Worm (Caenorhabditis elegans) whole organism, L4 larva: ENCODE results near the gene srh-11.
"Not testable (repeated sequence)": the region's sequence is repeated elsewhere in the genome, so short reads cannot be mapped to it uniquely, and the experiment has no call there.

Source experiments
- F37D6.2 ChIP-seq: sonication (generic microtip); optimal IDR thresholded peaks from 2 replicates; lab custom pipeline; 2016; ENCODE audit warnings: mild to moderate bottlenecking, missing genetic modification characterization, missing compliant biosample characterization
- F44E2.7 ChIP-seq: fragments of 200-800 bp; sonication (Bioruptor generic); IDR thresholded peaks from 2 replicates; pipeline ENCODE4 v2.1.2; 2022; ENCODE audit warnings: missing genetic modification characterization, missing compliant biosample characterization
- R02D3.7 ChIP-seq: fragments of 150-350 bp; sonication (generic microtip); optimal IDR thresholded peaks from 3 replicates; lab custom pipeline; 2014; ENCODE audit warnings: missing biosample characterization, missing genetic modification characterization
- Y5F2A.4 ChIP-seq: fragments of 200-800 bp; sonication (Bioruptor generic); optimal IDR thresholded peaks from 2 replicates; lab custom pipeline; 2018; ENCODE audit warnings: mild to moderate bottlenecking, missing genetic modification characterization, missing compliant biosample characterization
- ZK546.5 ChIP-seq, 2 experiments: sonication (generic microtip); optimal IDR thresholded peaks; 2 replicates each; lab custom pipeline; 2017; ENCODE audit warnings: missing biosample characterization in 2 of 2, missing genetic modification characterization in 2 of 2
- aly-2 ChIP-seq: sonication (generic microtip); optimal IDR thresholded peaks from 2 replicates; lab custom pipeline; 2018; ENCODE audit warnings: missing biosample characterization, missing genetic modification characterization
- cey-2 ChIP-seq: sonication (generic microtip); optimal IDR thresholded peaks from 3 replicates; lab custom pipeline; 2017; ENCODE audit warnings: missing genetic modification characterization, mild to moderate bottlenecking, missing compliant biosample characterization, antibody characterized with exemption, borderline replicate concordance; ENCODE audit not compliant: insufficient read depth
- ctbp-1 ChIP-seq: fragments of 200-800 bp; sonication (Bioruptor generic); IDR thresholded peaks from 2 replicates; pipeline ENCODE4 v1.3.6; 2022; ENCODE audit warnings: missing genetic modification reagents, missing genetic modification characterization, missing compliant biosample characterization
- daf-16 ChIP-seq, 3 experiments: sonication (generic microtip); optimal IDR thresholded peaks; 2 replicates each; lab custom pipeline; 2016 to 2017; ENCODE audit warnings: missing genetic modification characterization in 3 of 3, missing genetic modification reagents in 3 of 3, mild to moderate bottlenecking in 2 of 3, missing compliant biosample characterization in 2 of 3, missing biosample characterization in 1 of 3, moderate library complexity in 1 of 3
- daf-8 ChIP-seq: fragments of 200-800 bp; sonication (Bioruptor generic); IDR thresholded peaks from 2 replicates; pipeline ENCODE4 v1.3.6; 2022; ENCODE audit warnings: missing genetic modification characterization, missing compliant biosample characterization
- dmd-6 ChIP-seq: fragments of 200-800 bp; sonication (Bioruptor generic); IDR thresholded peaks from 2 replicates; pipeline ENCODE4 v1.3.6; 2022; ENCODE audit warnings: missing genetic modification reagents, missing genetic modification characterization, missing compliant biosample characterization
- dve-1 ChIP-seq: sonication (generic microtip); optimal IDR thresholded peaks from 2 replicates; lab custom pipeline; 2017; ENCODE audit warnings: antibody characterized with exemption, mild to moderate bottlenecking, missing genetic modification characterization, missing compliant biosample characterization; ENCODE audit not compliant: insufficient read depth
- egl-43 ChIP-seq: fragments of 200-800 bp; sonication (Bioruptor generic); IDR thresholded peaks from 2 replicates; pipeline ENCODE4 v1.3.6; 2022; ENCODE audit warnings: missing genetic modification reagents, missing genetic modification characterization, missing compliant biosample characterization
- fkh-10 ChIP-seq: fragments of 150-350 bp; optimal IDR thresholded peaks from 2 replicates; lab custom pipeline; 2014; ENCODE audit warnings: missing biosample characterization, missing genetic modification reagents, missing genetic modification characterization
- fos-1 ChIP-seq: fragments of 150-350 bp; optimal IDR thresholded peaks from 2 replicates; lab custom pipeline; 2014; ENCODE audit warnings: missing biosample characterization, missing genetic modification characterization
- hmg-1.1 ChIP-seq: fragments of 200-800 bp; sonication (Bioruptor generic); IDR thresholded peaks from 2 replicates; pipeline ENCODE4 v1.3.6; 2022; ENCODE audit warnings: missing genetic modification reagents, missing genetic modification characterization, missing compliant biosample characterization
- lin-15B ChIP-seq: fragments of 150-350 bp; sonication (generic microtip); optimal IDR thresholded peaks from 3 replicates; lab custom pipeline; 2014; ENCODE audit warnings: missing biosample characterization, missing genetic modification characterization
- lin-38 ChIP-seq: fragments of 200-800 bp; sonication (Bioruptor generic); IDR thresholded peaks from 2 replicates; pipeline ENCODE4 v1.3.6; 2022; ENCODE audit warnings: missing genetic modification reagents, missing genetic modification characterization, missing compliant biosample characterization
- mdl-1 ChIP-seq, 2 experiments: fragments of 150-350 bp in 1 of 2; sonication (generic microtip) in 1 of 2; optimal IDR thresholded peaks; 2 replicates each; lab custom pipeline; 2014 to 2017; ENCODE audit warnings: missing biosample characterization in 2 of 2, missing genetic modification characterization in 2 of 2
- nhr-11 ChIP-seq: fragments of 150-350 bp; optimal IDR thresholded peaks from 2 replicates; lab custom pipeline; 2014; ENCODE audit warnings: missing biosample characterization, missing genetic modification characterization
- nhr-28 ChIP-seq: fragments of 150-350 bp; optimal IDR thresholded peaks from 2 replicates; lab custom pipeline; 2014; ENCODE audit warnings: missing biosample characterization, missing genetic modification characterization
- nhr-77 ChIP-seq: fragments of 150-350 bp; optimal IDR thresholded peaks from 2 replicates; lab custom pipeline; 2014; ENCODE audit warnings: missing biosample characterization, missing genetic modification characterization
- pha-4 ChIP-seq, 2 experiments: fragments of 150-350 bp in 1 of 2; fragments of 200-800 bp in 1 of 2; sonication (Bioruptor generic) in 1 of 2; IDR thresholded peaks in 1 of 2; optimal IDR thresholded peaks in 1 of 2; 2 replicates each; pipeline versions ENCODE4 v1.3.6 to Lab custom; 2014 to 2022; ENCODE audit warnings: missing genetic modification characterization in 2 of 2, missing genetic modification reagents in 2 of 2, missing biosample characterization in 1 of 2, missing compliant biosample characterization in 1 of 2
- pqm-1 ChIP-seq: sonication (generic microtip); optimal IDR thresholded peaks from 2 replicates; lab custom pipeline; 2017; ENCODE audit warnings: missing biosample characterization, missing genetic modification characterization
- snpc-1.2 ChIP-seq: fragments of 200-800 bp; sonication (Bioruptor generic); IDR thresholded peaks from 2 replicates; pipeline ENCODE4 v1.3.6; 2022; ENCODE audit warnings: missing genetic modification reagents, missing genetic modification characterization, missing compliant biosample characterization
- spr-3 ChIP-seq: fragments of 200-800 bp; sonication (Bioruptor generic); optimal IDR thresholded peaks from 2 replicates; lab custom pipeline; 2018; ENCODE audit warnings: mild to moderate bottlenecking, missing genetic modification characterization, missing compliant biosample characterization
- tag-97 ChIP-seq: fragments of 200-800 bp; sonication (Bioruptor generic); IDR thresholded peaks from 2 replicates; pipeline ENCODE4 v1.3.6; 2022; ENCODE audit warnings: missing genetic modification characterization, missing compliant biosample characterization
- unc-62 ChIP-seq, 3 experiments: fragments of 150-350 bp in 1 of 3; sonication (generic microtip); optimal IDR thresholded peaks in 2 of 3; peaks in 1 of 3; 1 replicate in 1 of 3; 2 replicates in 2 of 3; lab custom pipeline; 2014 to 2017; ENCODE audit warnings: missing biosample characterization in 3 of 3, missing genetic modification characterization in 3 of 3, missing genetic modification reagents in 3 of 3, missing genotype in 1 of 3
- zfp-3 ChIP-seq: fragments of 200-800 bp; sonication (Bioruptor generic); conservative IDR thresholded peaks from 2 replicates; pipeline ENCODE4 v1.3.6; 2022; ENCODE audit warnings: missing genetic modification reagents, missing genetic modification characterization, missing compliant biosample characterization
- zip-11 ChIP-seq: fragments of 200-800 bp; sonication (Bioruptor generic); IDR thresholded peaks from 2 replicates; pipeline ENCODE4 v1.3.6; 2022; ENCODE audit warnings: missing genetic modification characterization, missing compliant biosample characterization
- ztf-7 ChIP-seq: fragments of 150-350 bp; optimal IDR thresholded peaks from 2 replicates; lab custom pipeline; 2014; ENCODE audit warnings: missing biosample characterization, missing genetic modification characterization

srh-11 gene

ce11 chrX:8327800-8328199, 8.9 kb upstream of the srh-11 start, which contains the start of gene F55E10.4:
F55E10.4 (minus strand) TSS chrX:8327900.
- TF ChIP-seq zfp-3 (GFP tag; lab: Robert Waterston, UW): no peak
- TF ChIP-seq pha-4 (GFP tag; IDR thresholded peaks at IDR 0.05; lab: Robert Waterston, UW): no peak
- no peak for TF ChIP-seq pha-4 (tag; optimal IDR thresholded peaks at IDR 0.05; lab: Kevin White, UChicago)
- no peak for TF ChIP-seq cey-2 (tag; lab: Kevin White, UChicago)
- TF ChIP-seq nhr-77 (tag; lab: Kevin White, UChicago): no peak
- TF ChIP-seq aly-2 (tag; lab: Kevin White, UChicago): no peak
- no peak for TF ChIP-seq dmd-6 (GFP tag; lab: Robert Waterston, UW)
- no peak for TF ChIP-seq lin-15B
- TF ChIP-seq fkh-10 (GFP tag; lab: Kevin White, UChicago): no peak
- TF ChIP-seq daf-8 (GFP tag; lab: Robert Waterston, UW): no peak
- TF ChIP-seq daf-16 (GFP tag; optimal IDR thresholded peaks at IDR 0.05; lab: Kevin White, UChicago): no peak
- no peak for TF ChIP-seq daf-16 (tag; optimal IDR thresholded peaks at IDR 0.05; lab: Kevin White, UChicago)
- TF ChIP-seq snpc-1.2 (GFP tag; lab: Robert Waterston, UW): no peak
- no peak for TF ChIP-seq zip-11
- no peak for TF ChIP-seq fos-1

ce11 chrX:8326394-8326793, 7.5 kb upstream of the srh-11 start, which contains the start of gene R09F10.8:
R09F10.8 (minus strand) TSS chrX:8326451.
- TF ChIP-seq unc-62 (GFP tag; optimal IDR thresholded peaks at IDR 0.05 in 1 of 2; lab: Kevin White, UChicago) (peak in 1 of 2 experiments; percentile 91), unc-62 (tag; optimal IDR thresholded peaks at IDR 0.05; lab: Kevin White, UChicago) (no peak), mdl-1 (tag; optimal IDR thresholded peaks at IDR 0.05; lab: Kevin White, UChicago) (no peak)

ce11 chrX:8323371-8323770, 4.5 kb upstream of the srh-11 start, which contains the start of gene R09F10.1:
R09F10.1 (plus strand) TSS chrX:8323592.
- TF ChIP-seq ctbp-1 (GFP tag; lab: Robert Waterston, UW) (no peak), pqm-1 (peak; percentile 64), F37D6.2 (tag; lab: Kevin White, UChicago) (no peak), nhr-28 (tag; lab: Kevin White, UChicago) (peak; percentile 56), dmd-6 (GFP tag; lab: Robert Waterston, UW) (0 out of 2 replicates have a peak, but pooled peaks have one; percentile 45), dve-1 (tag; lab: Kevin White, UChicago) (peak; percentile 12), tag-97 (GFP tag; lab: Robert Waterston, UW) (no peak), nhr-11 (no peak), daf-16 (GFP tag; optimal IDR thresholded peaks at IDR 0.05; lab: Kevin White, UChicago) (no peak), daf-16 (tag; optimal IDR thresholded peaks at IDR 0.05; lab: Kevin White, UChicago) (peak; percentile 60), Y5F2A.4 (GFP tag; lab: Kevin White, UChicago) (no peak), hmg-1.1 (GFP tag; lab: Robert Waterston, UW) (no peak), ZK546.5 (tag; optimal IDR thresholded peaks at IDR 0.05; lab: Kevin White, UChicago) (no peak)

- not testable (repeated sequence) for TF ChIP-seq cey-2 (tag; lab: Kevin White, UChicago); ztf-7 (tag; lab: Kevin White, UChicago); lin-38
Measured at ce11 chrX:8321811-8322210, 3.0 kb upstream of the srh-11 start, which contains the start of gene abu-9. abu-9 (plus strand) TSS chrX:8322111.

- TF ChIP-seq egl-43 (GFP tag; lab: Robert Waterston, UW) (no peak), zip-11 (no peak), R02D3.7 (no peak), F44E2.7 (GFP tag; lab: Robert Waterston, UW) (no peak), aly-2 (tag; lab: Kevin White, UChicago) (no peak), spr-3 (GFP tag; lab: Kevin White, UChicago) (no peak), daf-8 (GFP tag; lab: Robert Waterston, UW) (no peak)
Measured at ce11 chrX:8320889-8321288, 2.0 kb upstream of the srh-11 start, which contains the start of gene pqn-57. pqn-57 (minus strand) TSS chrX:8320989.
